Worm (Caenorhabditis elegans) whole organism, L1 larva: Measurements from ENCODE around the gene F26F12.4.

Source experiments
- egl-27 ChIP-seq, 2 experiments: fragments of 150-350 bp in 1 of 2; sonication (generic microtip); optimal IDR thresholded peaks; 3 replicates each; lab custom pipeline; 2017 to 2018; ENCODE audit warnings: missing biosample characterization in 2 of 2, missing genetic modification characterization in 2 of 2, missing genetic modification reagents in 2 of 2
- elt-2 ChIP-seq: sonication (generic microtip); optimal IDR thresholded peaks from 2 replicates; lab custom pipeline; 2016; ENCODE audit warnings: missing genetic modification characterization, mild to moderate bottlenecking, inconsistent platforms, missing compliant biosample characterization, missing genetic modification reagents
- lin-13 ChIP-seq: fragments of 150-350 bp; optimal IDR thresholded peaks from 2 replicates; lab custom pipeline; 2014; ENCODE audit warnings: missing biosample characterization, missing genetic modification reagents, missing genetic modification characterization
- lin-39 ChIP-seq: fragments of 150-350 bp; optimal IDR thresholded peaks from 2 replicates; lab custom pipeline; 2014; ENCODE audit warnings: missing biosample characterization, missing genetic modification reagents, missing genetic modification characterization
- pqm-1 ChIP-seq: sonication (generic microtip); optimal IDR thresholded peaks from 3 replicates; lab custom pipeline; 2017; ENCODE audit warnings: missing biosample characterization, missing genetic modification characterization
- snpc-4 ChIP-seq: fragments of 150-350 bp; optimal IDR thresholded peaks from 2 replicates; lab custom pipeline; 2014; ENCODE audit warnings: missing biosample characterization, missing genetic modification characterization
- unc-98 ChIP-seq: fragments of 200-800 bp; sonication (Bioruptor generic); IDR thresholded peaks from 2 replicates; pipeline ENCODE4 v1.3.6; 2022; ENCODE audit warnings: missing genetic modification characterization, missing compliant biosample characterization
- vab-15 ChIP-seq: sonication (generic microtip); optimal IDR thresholded peaks from 2 replicates; lab custom pipeline; 2017; ENCODE audit warnings: missing genotype, mild to moderate bottlenecking, missing genetic modification characterization, missing compliant biosample characterization

ce11 chrV:5850671-5851070 lies 18.5 kb downstream of the F26F12.4 start:
- TF ChIP-seq pqm-1 (no peak), egl-27 (tag; optimal IDR thresholded peaks at IDR 0.05; lab: Kevin White, UChicago) (no peak), snpc-4 (tag; lab: Kevin White, UChicago) (no peak), unc-98 (GFP tag; lab: Robert Waterston, UW) (no peak), lin-39 (tag; lab: Kevin White, UChicago) (no peak), lin-13 (GFP tag; lab: Kevin White, UChicago) (no peak), elt-2 (no peak), vab-15 (tag; lab: Kevin White, UChicago) (no peak)
